Worm (Caenorhabditis elegans): ENCODE results near the gene C28D4.5.
"Not testable (repeated sequence)": the region's sequence is repeated elsewhere in the genome, so short reads cannot be mapped to it uniquely, and the experiment has no call there.

C28D4.5 gene

ce11 chrIV:9742883-9743282 is 3.8 kb downstream of the C28D4.5 start, which contains the start of gene C28D4.7:
Gene C28D4.7 (minus strand): TSS chrIV:9743147.
- TF ChIP-seq unc-39 (tag; optimal IDR thresholded peaks at IDR 0.05) (no peak), skn-1 (tag; optimal IDR thresholded peaks at IDR 0.05) (no peak), sea-2 (GFP tag; optimal IDR thresholded peaks at IDR 0.05) (no peak), mdl-1 (tag; optimal IDR thresholded peaks at IDR 0.05) (no peak), aly-2 (tag; optimal IDR thresholded peaks at IDR 0.05) (no peak), fkh-10 (GFP tag; optimal IDR thresholded peaks at IDR 0.05) (no peak), tbx-2 (tag; optimal IDR thresholded peaks at IDR 0.05) (no peak)

- TF ChIP-seq hmg-11, nhr-76, lin-39 (tag; optimal IDR thresholded peaks at IDR 0.05): not testable (repeated sequence)
Observed at ce11 chrIV:9740851-9741549, 5.7 kb downstream of the C28D4.5 start, which contains the start of gene gln-6. Gene gln-6 (minus strand): TSS chrIV:9740901.

- TF ChIP-seq ama-1 (optimal IDR thresholded peaks at IDR 0.05) (no peak), mml-1 (tag; optimal IDR thresholded peaks at IDR 0.05) (no peak), lin-39 (tag; optimal IDR thresholded peaks at IDR 0.05) (no peak), nhr-76 (tag; optimal IDR thresholded peaks at IDR 0.05) (no peak), nhr-67 (tag; optimal IDR thresholded peaks at IDR 0.05) (no peak), nhr-25 (tag; optimal IDR thresholded peaks at IDR 0.05) (no peak), unc-62 (GFP tag; optimal IDR thresholded peaks at IDR 0.05) (no peak), ztf-11 (tag; optimal IDR thresholded peaks at IDR 0.05) (no peak)
Observed at ce11 chrIV:9739001-9739400, 7.7 kb downstream of the C28D4.5 start.

- no peak for TF ChIP-seq nhr-28 (tag; optimal IDR thresholded peaks at IDR 0.05)
Observed at ce11 chrIV:9738194-9738593, 8.5 kb downstream of the C28D4.5 start, which contains the start of gene C28D4.10. Gene C28D4.10 (plus strand): TSS chrIV:9738494.

- TF ChIP-seq nhr-11 (tag; optimal IDR thresholded peaks at IDR 0.05), result no peak
- TF ChIP-seq nhr-77 (tag; optimal IDR thresholded peaks at IDR 0.05), result no peak
- peak; percentile 56 for TF ChIP-seq pqm-1 (tag; optimal IDR thresholded peaks at IDR 0.05)
- no peak for TF ChIP-seq nhr-237 (tag; optimal IDR thresholded peaks at IDR 0.05)
- TF ChIP-seq nhr-76 (tag; optimal IDR thresholded peaks at IDR 0.05), result no peak
- TF ChIP-seq eor-1 (tag; optimal IDR thresholded peaks at IDR 0.05), result no peak
- TF ChIP-seq unc-39 (tag; optimal IDR thresholded peaks at IDR 0.05), result no peak
- TF ChIP-seq tbx-2 (tag; optimal IDR thresholded peaks at IDR 0.05), result no peak
- TF ChIP-seq elt-1 (tag; optimal IDR thresholded peaks at IDR 0.05), result no peak
- TF ChIP-seq elt-2 (tag; optimal IDR thresholded peaks at IDR 0.05), result peak; percentile 65
- TF ChIP-seq mdl-1 (tag; optimal IDR thresholded peaks at IDR 0.05), result no peak
- TF ChIP-seq nhr-28 (tag; optimal IDR thresholded peaks at IDR 0.05), result no peak
- TF ChIP-seq ZK546.5 (tag; optimal IDR thresholded peaks at IDR 0.05), result no peak
- no peak for TF ChIP-seq hmg-11 (tag; optimal IDR thresholded peaks at IDR 0.05)
- TF ChIP-seq ceh-9 (tag; optimal IDR thresholded peaks at IDR 0.05), result no peak
- no peak for TF ChIP-seq ceh-82 (tag; optimal IDR thresholded peaks at IDR 0.05)
- TF ChIP-seq zag-1 (tag; optimal IDR thresholded peaks at IDR 0.05), result no peak
- peak; percentile 13 for TF ChIP-seq nfya-1 (tag; optimal IDR thresholded peaks at IDR 0.05; ENCODE audit: insufficient read depth)
- no peak for TF ChIP-seq skn-1 (tag; optimal IDR thresholded peaks at IDR 0.05)
- TF ChIP-seq pha-4 (tag; optimal IDR thresholded peaks at IDR 0.05), result no peak
Observed at ce11 chrIV:9737204-9737790, 9.4 kb downstream of the C28D4.5 start, which contains the start of gene cka-1. Gene cka-1 (minus strand): TSS chrIV:9737621.

- TF ChIP-seq nhr-11 (tag; optimal IDR thresholded peaks at IDR 0.05) (no peak), elt-2 (tag; optimal IDR thresholded peaks at IDR 0.05) (peak; percentile 75), hmg-11 (tag; optimal IDR thresholded peaks at IDR 0.05) (no peak), fos-1 (tag; optimal IDR thresholded peaks at IDR 0.05) (no peak), eor-1 (tag; optimal IDR thresholded peaks at IDR 0.05) (no peak), nhr-12 (tag; optimal IDR thresholded peaks at IDR 0.05) (no peak), nfya-1 (tag; optimal IDR thresholded peaks at IDR 0.05; ENCODE audit: insufficient read depth) (peak; percentile 35), ztf-4 (tag; optimal IDR thresholded peaks at IDR 0.05) (no peak), aly-2 (tag; optimal IDR thresholded peaks at IDR 0.05) (no peak), ceh-28 (tag; optimal IDR thresholded peaks at IDR 0.05) (peak; percentile 4), nhr-76 (tag; optimal IDR thresholded peaks at IDR 0.05) (no peak), fkh-2 (tag; optimal IDR thresholded peaks at IDR 0.05) (no peak), nhr-25 (tag; optimal IDR thresholded peaks at IDR 0.05) (no peak), nhr-237 (tag; optimal IDR thresholded peaks at IDR 0.05) (no peak), zag-1 (tag; optimal IDR thresholded peaks at IDR 0.05) (no peak), R02D3.7 (tag; optimal IDR thresholded peaks at IDR 0.05) (no peak), ztf-11 (tag; optimal IDR thresholded peaks at IDR 0.05) (no peak), skn-1 (tag; optimal IDR thresholded peaks at IDR 0.05) (no peak), pha-4 (tag; optimal IDR thresholded peaks at IDR 0.05) (no peak), pqm-1 (tag; optimal IDR thresholded peaks at IDR 0.05) (peak; percentile 64), tbx-2 (tag; optimal IDR thresholded peaks at IDR 0.05) (no peak)
Observed at ce11 chrIV:9735750-9736149, 10.9 kb downstream of the C28D4.5 start.

Data from whole organism, L3 larva.